Fruit fly (Drosophila melanogaster): ENCODE results near the gene CG12746.

CG12746 gene

dm6 chr3R:5601044-5601523 lies 36.4 kb downstream of the CG12746 start, which contains the start of the genes kra and SecS (continued):
- peak; percentile 18 for TF ChIP-seq Bdp1 (GFP tag; optimal IDR thresholded peaks at IDR 0.05)
- peak in 1 of 2 experiments; percentile 17 for TF ChIP-seq crp (GFP tag; optimal IDR thresholded peaks at IDR 0.05)
- peak; percentile 27 for TF ChIP-seq CG18764 (GFP tag; optimal IDR thresholded peaks at IDR 0.05)
- TF ChIP-seq Antp (GFP tag; optimal IDR thresholded peaks at IDR 0.05), result peak; percentile 35
- TF ChIP-seq Hr3 (GFP tag; optimal IDR thresholded peaks at IDR 0.05), result peak; percentile 66
- peak; percentile 57 for TF ChIP-seq CG11723 (GFP tag; optimal IDR thresholded peaks at IDR 0.05)
- TF ChIP-seq Lpt (GFP tag; optimal IDR thresholded peaks at IDR 0.05), result no peak
- TF ChIP-seq CG12155 (GFP tag; optimal IDR thresholded peaks at IDR 0.05), result peak; percentile 72
- peak; percentile 30 for TF ChIP-seq schlank (tag; optimal IDR thresholded peaks at IDR 0.05)
- TF ChIP-seq amos (GFP tag; IDR thresholded peaks at IDR 0.05; ENCODE audit: partially characterized antibody), result no peak
- no peak for TF ChIP-seq seq (GFP tag; IDR thresholded peaks at IDR 0.05)
- no peak for TF ChIP-seq CG6175 (GFP tag; IDR thresholded peaks at IDR 0.05)
- no peak for TF ChIP-seq zfh1 (GFP tag; IDR thresholded peaks at IDR 0.05)
- no peak for TF ChIP-seq Hmx (GFP tag; optimal IDR thresholded peaks at IDR 0.05)
- no peak for TF ChIP-seq Hey (tag; optimal IDR thresholded peaks at IDR 0.05)
- TF ChIP-seq CG13296 (GFP tag; optimal IDR thresholded peaks at IDR 0.05), result peak; percentile 50
- TF ChIP-seq Deaf1 (tag; optimal IDR thresholded peaks at IDR 0.05), result no peak
- TF ChIP-seq wek (GFP tag; optimal IDR thresholded peaks at IDR 0.05), result no peak
- no peak for TF ChIP-seq TFAM (GFP tag; optimal IDR thresholded peaks at IDR 0.05)
- TF ChIP-seq HLH3B (GFP tag; IDR thresholded peaks at IDR 0.05), result no peak
- peak; percentile 62 for TF ChIP-seq unpg (GFP tag; optimal IDR thresholded peaks at IDR 0.05)
- peak; percentile 58 for TF ChIP-seq B-H2 (GFP tag; optimal IDR thresholded peaks at IDR 0.05)
- no peak for TF ChIP-seq NFAT (GFP tag; IDR thresholded peaks at IDR 0.05)
- peak; percentile 43 for TF ChIP-seq CG12299 (tag; optimal IDR thresholded peaks at IDR 0.05)
- TF ChIP-seq peb (GFP tag; IDR thresholded peaks at IDR 0.05), result no peak
- no peak for TF ChIP-seq danr (GFP tag; IDR thresholded peaks at IDR 0.05)
- TF ChIP-seq CG2199 (GFP tag; IDR thresholded peaks at IDR 0.05), result no peak
- TF ChIP-seq CG2116 (GFP tag; optimal IDR thresholded peaks at IDR 0.05), result peak; percentile 78
- no peak for TF ChIP-seq sqz (GFP tag; optimal IDR thresholded peaks at IDR 0.05)
- peak; percentile 1 for TF ChIP-seq nom (GFP tag; optimal IDR thresholded peaks at IDR 0.05)
- no peak for TF ChIP-seq hb (GFP tag; IDR thresholded peaks at IDR 0.05; ENCODE audit: partially characterized antibody)
- no peak for TF ChIP-seq kah (GFP tag; optimal IDR thresholded peaks at IDR 0.05)
- TF ChIP-seq MTF-1 (GFP tag; optimal IDR thresholded peaks at IDR 0.05; ENCODE audit: borderline replicate concordance), result peak; percentile 47
- TF ChIP-seq lmd (GFP tag; IDR thresholded peaks at IDR 0.05), result no peak
- TF ChIP-seq Chrac-16 (GFP tag; optimal IDR thresholded peaks at IDR 0.05), result peak; percentile 69
- TF ChIP-seq H15 (GFP tag; IDR thresholded peaks at IDR 0.05), result no peak
- peak; percentile 80 for TF ChIP-seq HLHmδ (GFP tag; optimal IDR thresholded peaks at IDR 0.05)
- TF ChIP-seq CG6254 (GFP tag; optimal IDR thresholded peaks at IDR 0.05), result no peak
- TF ChIP-seq chinmo (GFP tag; IDR thresholded peaks at IDR 0.05; ENCODE audit: partially characterized antibody), result no peak
- TF ChIP-seq slou (GFP tag; optimal IDR thresholded peaks at IDR 0.05), result peak; percentile 65
- peak; percentile 37 for TF ChIP-seq CG15011 (GFP tag; optimal IDR thresholded peaks at IDR 0.05)
- no peak for TF ChIP-seq Jarid2 (GFP tag; optimal IDR thresholded peaks at IDR 0.05)
- no peak for TF ChIP-seq fru (optimal IDR thresholded peaks at IDR 0.05)
- TF ChIP-seq CG2120 (GFP tag; optimal IDR thresholded peaks at IDR 0.05), result peak; percentile 76
- TF ChIP-seq cato (GFP tag; optimal IDR thresholded peaks at IDR 0.05; ENCODE audit: borderline replicate concordance), result peak; percentile 5
- TF ChIP-seq Tbp (GFP tag; optimal IDR thresholded peaks at IDR 0.05), result no peak
- no peak for TF ChIP-seq CG3838 (GFP tag; optimal IDR thresholded peaks at IDR 0.05)
- no peak for TF ChIP-seq sob (GFP tag; IDR thresholded peaks at IDR 0.05)
- TF ChIP-seq btn (GFP tag; optimal IDR thresholded peaks at IDR 0.05), result no peak
- TF ChIP-seq CG18476 (GFP tag; optimal IDR thresholded peaks at IDR 0.05), result peak; percentile 52
- TF ChIP-seq CG17612 (GFP tag; IDR thresholded peaks at IDR 0.05), result no peak
- no peak for TF ChIP-seq CG2889 (GFP tag; IDR thresholded peaks at IDR 0.05)

Measured in whole organism, embryonic.